Worm (Caenorhabditis elegans) whole organism, young adult: ENCODE results near the gene panl-3.
A peak's percentile ranks its signal among the peaks of the same experiment; 100 is the strongest.

Experiments used
- B0035.1 ChIP-seq: sonication (generic microtip); optimal IDR thresholded peaks from 2 replicates; lab custom pipeline; 2016; ENCODE audit warnings: missing genetic modification characterization, mild to moderate bottlenecking, missing compliant biosample characterization, missing genotype, missing genetic modification reagents
- B0336.3 ChIP-seq: fragments of 200-800 bp; sonication (Bioruptor generic); IDR thresholded peaks from 2 replicates; pipeline ENCODE4 v1.3.6; 2022; ENCODE audit warnings: missing genetic modification characterization, missing compliant biosample characterization
- D2030.7 ChIP-seq: fragments of 200-800 bp; sonication (Bioruptor generic); IDR thresholded peaks from 2 replicates; pipeline ENCODE4 v1.3.6; 2022; ENCODE audit warnings: missing genetic modification reagents, missing genetic modification characterization, missing compliant biosample characterization
- F33H1.4 ChIP-seq: fragments of 200-800 bp; sonication (Bioruptor generic); IDR thresholded peaks from 2 replicates; pipeline ENCODE4 v1.3.6; 2022; ENCODE audit warnings: missing genetic modification reagents, missing genetic modification characterization, missing compliant biosample characterization
- F39B2.1 ChIP-seq: fragments of 200-800 bp; sonication (Bioruptor generic); IDR thresholded peaks from 2 replicates; pipeline ENCODE4 v1.3.6; 2022; ENCODE audit warnings: missing genetic modification reagents, missing genetic modification characterization, missing compliant biosample characterization
- K12H6.12 ChIP-seq: fragments of 200-800 bp; sonication (Bioruptor generic); optimal IDR thresholded peaks from 2 replicates; lab custom pipeline; 2018; ENCODE audit warnings: mild to moderate bottlenecking, missing genetic modification characterization, missing compliant biosample characterization
- T07F8.4 ChIP-seq: sonication (generic microtip); optimal IDR thresholded peaks from 2 replicates; lab custom pipeline; 2016; ENCODE audit warnings: mild to moderate bottlenecking, missing genetic modification characterization, moderate library complexity, missing compliant biosample characterization
- Y79H2A.3 ChIP-seq: fragments of 200-800 bp; sonication (Bioruptor generic); conservative IDR thresholded peaks from 2 replicates; pipeline ENCODE4 v1.3.6; 2022; ENCODE audit warnings: missing genetic modification reagents, missing genetic modification characterization, missing compliant biosample characterization
- Y95B8A.8 ChIP-seq: fragments of 200-800 bp; sonication (Bioruptor generic); IDR thresholded peaks from 2 replicates; pipeline ENCODE4 v1.3.6; 2022; ENCODE audit warnings: missing genetic modification reagents, missing genetic modification characterization, missing compliant biosample characterization
- attf-5 ChIP-seq: fragments of 200-800 bp; sonication (Bioruptor generic); optimal IDR thresholded peaks from 2 replicates; lab custom pipeline; 2018; ENCODE audit warnings: mild to moderate bottlenecking, missing genetic modification characterization, missing compliant biosample characterization
- attf-6 ChIP-seq: fragments of 200-800 bp; sonication (Bioruptor generic); IDR thresholded peaks from 2 replicates; pipeline ENCODE4 v1.3.6; 2022; ENCODE audit warnings: missing genetic modification reagents, missing genetic modification characterization, missing compliant biosample characterization
- ceh-58 ChIP-seq: fragments of 200-800 bp; sonication (Bioruptor generic); IDR thresholded peaks from 2 replicates; pipeline ENCODE4 v1.3.6; 2022; ENCODE audit warnings: missing genetic modification characterization, missing compliant biosample characterization
- efl-1 ChIP-seq: fragments of 150-350 bp; optimal IDR thresholded peaks from 2 replicates; lab custom pipeline; 2014; ENCODE audit warnings: missing biosample characterization, missing genetic modification reagents, missing genetic modification characterization
- egl-44 ChIP-seq: fragments of 200-800 bp; sonication (Bioruptor generic); IDR thresholded peaks from 2 replicates; pipeline ENCODE4 v1.3.6; 2022; ENCODE audit warnings: missing genetic modification reagents, missing genetic modification characterization, missing compliant biosample characterization
- gei-17 ChIP-seq: fragments of 200-800 bp; sonication (Bioruptor generic); optimal IDR thresholded peaks from 2 replicates; lab custom pipeline; 2018; ENCODE audit warnings: mild to moderate bottlenecking, missing genetic modification characterization, missing compliant biosample characterization
- him-1 ChIP-seq: sonication (generic microtip); optimal IDR thresholded peaks from 2 replicates; lab custom pipeline; 2016; ENCODE audit warnings: missing genotype, missing genetic modification reagents, missing genetic modification characterization, missing compliant biosample characterization
- hrde-1 ChIP-seq: sonication (generic microtip); optimal IDR thresholded peaks from 2 replicates; lab custom pipeline; 2016; ENCODE audit warnings: missing genetic modification characterization, mild to moderate bottlenecking, missing compliant biosample characterization, moderate library complexity, missing genotype, missing genetic modification reagents, borderline replicate concordance
- lag-1 ChIP-seq: fragments of 200-800 bp; sonication (Bioruptor generic); IDR thresholded peaks from 2 replicates; pipeline ENCODE4 v1.3.6; 2022; ENCODE audit warnings: missing genetic modification reagents, missing genetic modification characterization, missing compliant biosample characterization
- lin-26 ChIP-seq: fragments of 200-800 bp; sonication (Bioruptor generic); IDR thresholded peaks from 2 replicates; pipeline ENCODE4 v1.3.6; 2022; ENCODE audit warnings: missing genetic modification reagents, missing genetic modification characterization, missing compliant biosample characterization
- lir-1 ChIP-seq: fragments of 200-800 bp; sonication (Bioruptor generic); conservative IDR thresholded peaks from 2 replicates; pipeline ENCODE4 v1.3.6; 2022; ENCODE audit warnings: missing genetic modification reagents, missing genetic modification characterization, missing compliant biosample characterization
- lsl-1 ChIP-seq: fragments of 200-800 bp; sonication (Bioruptor generic); optimal IDR thresholded peaks from 2 replicates; lab custom pipeline; 2018; ENCODE audit warnings: mild to moderate bottlenecking, missing genetic modification characterization, moderate library complexity, missing compliant biosample characterization
- madf-10 ChIP-seq: sonication (generic microtip); optimal IDR thresholded peaks from 2 replicates; lab custom pipeline; 2016; ENCODE audit warnings: mild to moderate bottlenecking, missing genetic modification characterization, missing compliant biosample characterization
- madf-3 ChIP-seq: fragments of 200-800 bp; sonication (Bioruptor generic); IDR thresholded peaks from 2 replicates; pipeline ENCODE4 v1.3.6; 2022; ENCODE audit warnings: missing genetic modification reagents, missing genetic modification characterization, missing compliant biosample characterization
- madf-6 ChIP-seq: fragments of 200-800 bp; sonication (Bioruptor generic); IDR thresholded peaks from 2 replicates; pipeline ENCODE4 v1.3.6; 2022; ENCODE audit warnings: missing genetic modification reagents, missing genetic modification characterization, missing compliant biosample characterization
- madf-8 ChIP-seq: fragments of 200-800 bp; sonication (Bioruptor generic); conservative IDR thresholded peaks from 2 replicates; pipeline ENCODE4 v1.3.6; 2022; ENCODE audit warnings: missing genetic modification reagents, missing genetic modification characterization, missing compliant biosample characterization
- mcd-1 ChIP-seq: fragments of 200-800 bp; sonication (Bioruptor generic); IDR thresholded peaks from 2 replicates; pipeline ENCODE4 v1.3.6; 2022; ENCODE audit warnings: missing genetic modification reagents, missing genetic modification characterization, missing compliant biosample characterization
- mel-28 ChIP-seq: sonication (generic microtip); optimal IDR thresholded peaks from 2 replicates; lab custom pipeline; 2016; ENCODE audit warnings: borderline replicate concordance, mild to moderate bottlenecking, missing genetic modification characterization, missing compliant biosample characterization
- mxl-1 ChIP-seq: sonication (generic microtip); optimal IDR thresholded peaks from 2 replicates; lab custom pipeline; 2016; ENCODE audit warnings: missing genetic modification characterization, missing compliant biosample characterization
- nfya-2 ChIP-seq: fragments of 200-800 bp; sonication (Bioruptor generic); IDR thresholded peaks from 2 replicates; pipeline ENCODE4 v1.3.6; 2022; ENCODE audit warnings: missing genetic modification reagents, missing genetic modification characterization, missing compliant biosample characterization
- nfyb-1 ChIP-seq: fragments of 200-800 bp; sonication (Bioruptor generic); IDR thresholded peaks from 2 replicates; pipeline ENCODE4 v1.3.6; 2022; ENCODE audit warnings: missing genetic modification reagents, missing genetic modification characterization, missing compliant biosample characterization
- pbrm-1 ChIP-seq: fragments of 200-800 bp; sonication (Bioruptor generic); IDR thresholded peaks from 2 replicates; pipeline ENCODE4 v1.3.6; 2022; ENCODE audit warnings: missing genetic modification reagents, missing genetic modification characterization, missing compliant biosample characterization
- rcor-1 ChIP-seq: fragments of 200-800 bp; sonication (Bioruptor generic); IDR thresholded peaks from 2 replicates; pipeline ENCODE4 v1.3.6; 2022; ENCODE audit warnings: missing genetic modification reagents, missing genetic modification characterization, missing compliant biosample characterization
- repo-1 ChIP-seq: sonication (generic microtip); optimal IDR thresholded peaks from 2 replicates; lab custom pipeline; 2017; ENCODE audit warnings: mild to moderate bottlenecking, missing genetic modification characterization, missing compliant biosample characterization
- rpc-1 ChIP-seq, 2 experiments: fragments of 150-350 bp in 1 of 2; sonication (generic microtip) in 1 of 2; optimal IDR thresholded peaks; 2 replicates each; lab custom pipeline; 2014 to 2018; ENCODE audit warnings: missing biosample characterization in 1 of 2, missing genetic modification characterization in 1 of 2, missing genetic modification reagents in 1 of 2, missing genotype in 1 of 2
- sdz-38 ChIP-seq: sonication (generic microtip); optimal IDR thresholded peaks from 2 replicates; lab custom pipeline; 2016; ENCODE audit warnings: missing genotype, missing genetic modification characterization, missing compliant biosample characterization
- sea-2 ChIP-seq: fragments of 200-800 bp; sonication (Bioruptor generic); IDR thresholded peaks from 2 replicates; pipeline ENCODE4 v1.3.6; 2022; ENCODE audit warnings: missing genetic modification characterization, missing compliant biosample characterization
- snpc-1.1 ChIP-seq: sonication (generic microtip); optimal IDR thresholded peaks from 2 replicates; lab custom pipeline; 2017; ENCODE audit warnings: missing genetic modification characterization, mild to moderate bottlenecking, missing compliant biosample characterization, antibody characterized with exemption, moderate library complexity, missing genotype, missing genetic modification reagents; ENCODE audit not compliant: insufficient read depth
- snpc-4 ChIP-seq, 5 experiments: fragments of 150-350 bp in 1 of 5; sonication (generic microtip) in 4 of 5; optimal IDR thresholded peaks; 2 replicates each; lab custom pipeline; 2014 to 2018; ENCODE audit warnings: missing genetic modification characterization in 5 of 5, missing biosample characterization in 3 of 5, antibody characterized with exemption in 2 of 5, mild to moderate bottlenecking in 2 of 5, missing compliant biosample characterization in 2 of 5, missing genotype in 2 of 5, moderate library complexity in 2 of 5, missing genetic modification reagents in 1 of 5
- tbp1 ChIP-seq: fragments of 200-800 bp; sonication (Bioruptor generic); optimal IDR thresholded peaks from 2 replicates; lab custom pipeline; 2018; ENCODE audit warnings: mild to moderate bottlenecking, missing genetic modification characterization, missing compliant biosample characterization
- tlf-1 ChIP-seq: fragments of 200-800 bp; sonication (Bioruptor generic); optimal IDR thresholded peaks from 2 replicates; lab custom pipeline; 2018; ENCODE audit warnings: mild to moderate bottlenecking, missing genetic modification characterization, missing compliant biosample characterization
- unc-130 ChIP-seq: sonication (generic microtip); optimal IDR thresholded peaks from 2 replicates; lab custom pipeline; 2016; ENCODE audit warnings: missing genetic modification reagents, missing genetic modification characterization, missing compliant biosample characterization
- zim-3 ChIP-seq: sonication (generic microtip); optimal IDR thresholded peaks from 2 replicates; lab custom pipeline; 2017; ENCODE audit warnings: mild to moderate bottlenecking, missing genetic modification characterization, moderate library complexity, missing compliant biosample characterization
- ztf-18 ChIP-seq: sonication (generic microtip); optimal IDR thresholded peaks from 2 replicates; lab custom pipeline; 2016; ENCODE audit warnings: missing genotype, mild to moderate bottlenecking, missing genetic modification characterization, missing compliant biosample characterization
- ztf-28 ChIP-seq: fragments of 200-800 bp; sonication (Bioruptor generic); IDR thresholded peaks from 2 replicates; pipeline ENCODE4 v1.3.6; 2022; ENCODE audit warnings: missing genetic modification reagents, missing genetic modification characterization, missing compliant biosample characterization
- ztf-3 ChIP-seq: fragments of 200-800 bp; sonication (Bioruptor generic); optimal IDR thresholded peaks from 2 replicates; lab custom pipeline; 2018; ENCODE audit warnings: mild to moderate bottlenecking, missing genetic modification characterization, missing compliant biosample characterization
- ztf-6 ChIP-seq: fragments of 200-800 bp; sonication (Bioruptor generic); IDR thresholded peaks from 2 replicates; pipeline ENCODE4 v1.3.6; 2022; ENCODE audit warnings: missing genetic modification reagents, missing genetic modification characterization, missing compliant biosample characterization

The panl-3 gene

DNA sequence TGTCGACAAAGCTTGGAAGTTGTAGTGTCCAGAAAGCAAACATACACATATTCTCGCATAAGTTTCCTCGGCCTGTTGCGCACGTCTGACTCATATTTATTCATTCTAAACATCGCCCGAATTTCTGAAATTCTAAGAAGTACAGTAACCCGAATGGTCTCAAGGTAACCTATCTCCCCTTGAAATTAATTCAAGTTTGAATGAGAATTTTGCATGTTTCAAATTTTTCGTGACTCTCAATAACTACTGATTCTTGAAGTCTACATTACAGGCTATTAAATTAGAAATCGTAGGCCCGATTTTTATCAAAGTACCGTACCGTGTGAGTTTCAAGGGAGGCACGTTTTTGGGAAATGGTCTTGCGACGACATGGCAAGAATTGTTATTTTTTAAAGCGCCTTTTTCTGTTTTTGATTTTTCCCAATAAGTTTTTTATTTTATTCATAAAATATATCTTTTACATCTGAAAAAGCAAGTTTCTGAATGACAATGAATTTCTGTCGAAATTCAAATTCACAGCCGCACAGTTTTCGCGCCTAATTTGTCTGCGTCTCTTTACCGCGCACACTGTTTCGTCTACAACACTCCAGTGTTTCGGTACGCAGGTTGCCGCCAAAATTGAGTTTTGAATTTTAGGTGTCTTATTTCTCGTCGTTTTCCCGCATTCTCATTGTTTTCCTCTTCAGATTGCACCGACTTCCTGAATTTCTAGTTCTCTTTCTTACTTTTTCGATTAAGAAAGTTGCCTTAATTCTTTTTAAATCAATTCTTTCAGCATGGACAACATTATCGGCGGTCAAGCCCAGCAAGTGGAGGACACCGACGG, 25.1 kb upstream of the panl-3 start, which contains the start of the genes R10E11.9 and mcm-6 (continued):
- TF ChIP-seq snpc-1.1 (tag; lab: Kevin White, UChicago) (no peak), zim-3 (no peak), T07F8.4 (no peak), unc-130 (peak; percentile 37), egl-44 (GFP tag; lab: Robert Waterston, UW) (no peak), nfyb-1 (no peak), hrde-1 (tag; lab: Kevin White, UChicago) (no peak), Y95B8A.8 (GFP tag; lab: Robert Waterston, UW) (no peak), attf-5 (GFP tag; lab: Kevin White, UChicago) (peak; percentile 0), ztf-18 (no peak), Y79H2A.3 (GFP tag; lab: Robert Waterston, UW) (0 out of 2 replicates have a peak, but pooled peaks have one; percentile 6), ztf-6 (GFP tag; lab: Robert Waterston, UW) (no peak), tlf-1 (peak; percentile 3), madf-3 (no peak), gei-17 (GFP tag; lab: Kevin White, UChicago) (no peak), lag-1 (GFP tag; lab: Robert Waterston, UW) (no peak), snpc-4 (GFP tag; optimal IDR thresholded peaks at IDR 0.05; lab: Kevin White, UChicago) (no peak), snpc-4 (tag; optimal IDR thresholded peaks at IDR 0.05; lab: Kevin White, UChicago) (peak in 1 of 4 experiments; percentile 4), mcd-1 (GFP tag; lab: Robert Waterston, UW) (peak; percentile 13; the same call in 1 of the 2 replicates), sdz-38 (tag; lab: Kevin White, UChicago) (no peak), sea-2 (no peak), repo-1 (tag; lab: Kevin White, UChicago) (no peak), tbp1 (no peak), nfya-2 (GFP tag; lab: Robert Waterston, UW) (no peak), rcor-1 (GFP tag; lab: Robert Waterston, UW) (0 out of 2 replicates have a peak, but pooled peaks have one; percentile 19), efl-1 (peak; percentile 87), ztf-28 (no peak), rpc-1 (optimal IDR thresholded peaks at IDR 0.05; lab: Kevin White, UChicago) (no peak), rpc-1 (tag; optimal IDR thresholded peaks at IDR 0.05; lab: Kevin White, UChicago) (no peak), F33H1.4 (GFP tag; lab: Robert Waterston, UW) (peak; percentile 86), madf-10 (tag; lab: Kevin White, UChicago) (no peak), ztf-3 (GFP tag; lab: Kevin White, UChicago) (no peak), madf-6 (GFP tag; lab: Robert Waterston, UW) (peak; percentile 94), D2030.7 (GFP tag; lab: Robert Waterston, UW) (peak; percentile 55), lin-26 (no peak), ceh-58 (GFP tag; lab: Robert Waterston, UW) (no peak), B0035.1 (tag; lab: Kevin White, UChicago) (no peak), lir-1 (no peak), mel-28 (no peak), him-1 (tag; lab: Kevin White, UChicago) (peak; percentile 52), madf-8 (GFP tag; lab: Robert Waterston, UW) (peak; percentile 91), K12H6.12 (tag; lab: Kevin White, UChicago) (no peak), lsl-1 (peak; percentile 92), B0336.3 (GFP tag; lab: Robert Waterston, UW) (0 out of 2 replicates have a peak, but pooled peaks have one; percentile 15), pbrm-1 (GFP tag; lab: Robert Waterston, UW) (no peak), mxl-1 (tag; lab: Kevin White, UChicago) (no peak), F39B2.1 (GFP tag; lab: Robert Waterston, UW) (no peak), attf-6 (no peak)
